Worm (Caenorhabditis elegans) whole organism, mixed stage, embryonic: ENCODE measurements around the gene pgp-5.

ENCODE experiments used
- bed-3 ChIP-seq: fragments of 200-800 bp; sonication (Bioruptor generic); optimal IDR thresholded peaks from 3 replicates; lab custom pipeline; 2018; ENCODE audit warnings: mild to moderate bottlenecking, missing genetic modification characterization, moderate library complexity, missing compliant biosample characterization
- blmp-1 ChIP-seq: fragments of 150-350 bp; optimal IDR thresholded peaks from 2 replicates; lab custom pipeline; 2014; ENCODE audit warnings: missing biosample characterization, missing genetic modification characterization
- ceh-43 ChIP-seq: fragments of 200-800 bp; sonication (Bioruptor generic); optimal IDR thresholded peaks from 2 replicates; lab custom pipeline; 2018; ENCODE audit warnings: mild to moderate bottlenecking, missing genetic modification characterization, moderate library complexity, missing compliant biosample characterization
- ceh-83 ChIP-seq: fragments of 200-800 bp; sonication (Bioruptor generic); optimal IDR thresholded peaks from 2 replicates; lab custom pipeline; 2018; ENCODE audit warnings: mild to moderate bottlenecking, missing genetic modification characterization, missing compliant biosample characterization
- ces-1 ChIP-seq: fragments of 150-350 bp; optimal IDR thresholded peaks from 2 replicates; lab custom pipeline; 2014; ENCODE audit warnings: missing biosample characterization, missing genetic modification reagents, missing genetic modification characterization
- cnd-1 ChIP-seq: fragments of 200-800 bp; sonication (Bioruptor generic); optimal IDR thresholded peaks from 2 replicates; lab custom pipeline; 2018; ENCODE audit warnings: mild to moderate bottlenecking, missing genetic modification characterization, missing compliant biosample characterization
- drap-1 ChIP-seq: fragments of 200-800 bp; sonication (Bioruptor generic); optimal IDR thresholded peaks from 3 replicates; lab custom pipeline; 2018; ENCODE audit warnings: mild to moderate bottlenecking, missing genetic modification characterization, missing compliant biosample characterization
- ham-2 ChIP-seq: fragments of 200-800 bp; sonication (Bioruptor generic); optimal IDR thresholded peaks from 2 replicates; lab custom pipeline; 2018; ENCODE audit warnings: mild to moderate bottlenecking, missing genetic modification characterization, missing compliant biosample characterization
- lin-13 ChIP-seq: fragments of 150-350 bp; optimal IDR thresholded peaks from 2 replicates; lab custom pipeline; 2014; ENCODE audit warnings: missing biosample characterization, missing genetic modification characterization
- lin-32 ChIP-seq: fragments of 200-800 bp; sonication (Bioruptor generic); optimal IDR thresholded peaks from 2 replicates; lab custom pipeline; 2018; ENCODE audit warnings: mild to moderate bottlenecking, missing genetic modification characterization, missing compliant biosample characterization
- lsy-2 ChIP-seq: fragments of 150-350 bp; optimal IDR thresholded peaks from 2 replicates; lab custom pipeline; 2014; ENCODE audit warnings: missing biosample characterization, missing genetic modification characterization
- mls-2 ChIP-seq: sonication (generic microtip); optimal IDR thresholded peaks from 2 replicates; lab custom pipeline; 2016; ENCODE audit warnings: mild to moderate bottlenecking, missing genetic modification characterization, moderate library complexity, missing compliant biosample characterization
- nhr-12 ChIP-seq: fragments of 150-350 bp; optimal IDR thresholded peaks from 2 replicates; lab custom pipeline; 2014; ENCODE audit warnings: missing biosample characterization, missing genetic modification characterization
- nhr-237 ChIP-seq: fragments of 150-350 bp; optimal IDR thresholded peaks from 2 replicates; lab custom pipeline; 2014; ENCODE audit warnings: missing biosample characterization, missing genetic modification characterization
- pha-4 ChIP-seq: fragments of 150-350 bp; optimal IDR thresholded peaks from 2 replicates; lab custom pipeline; 2018; ENCODE audit warnings: missing biosample characterization, missing genetic modification reagents, missing genetic modification characterization
- tbx-8 ChIP-seq: fragments of 200-800 bp; sonication (Bioruptor generic); optimal IDR thresholded peaks from 2 replicates; lab custom pipeline; 2018; ENCODE audit warnings: mild to moderate bottlenecking, missing genetic modification characterization, moderate library complexity, missing compliant biosample characterization
- zip-8 ChIP-seq: fragments of 150-350 bp; optimal IDR thresholded peaks from 2 replicates; lab custom pipeline; 2014; ENCODE audit warnings: missing biosample characterization, missing genetic modification characterization

pgp-5 gene

ce11 chrX:10820511-10820910 lies 38.6 kb downstream of the pgp-5 start, which contains the start of gene F31B12.3:
Gene F31B12.3 (minus strand): TSS chrX:10820611.
- TF ChIP-seq tbx-8 (GFP tag; lab: Kevin White, UChicago) (no peak), mls-2 (tag; lab: Kevin White, UChicago) (no peak), nhr-237 (tag; lab: Kevin White, UChicago) (no peak), nhr-12 (tag; lab: Kevin White, UChicago) (no peak), ceh-43 (GFP tag; lab: Kevin White, UChicago) (no peak), cnd-1 (tag; lab: Kevin White, UChicago) (no peak), ham-2 (GFP tag; lab: Kevin White, UChicago) (no peak), blmp-1 (tag; lab: Kevin White, UChicago) (no peak)

DNA sequence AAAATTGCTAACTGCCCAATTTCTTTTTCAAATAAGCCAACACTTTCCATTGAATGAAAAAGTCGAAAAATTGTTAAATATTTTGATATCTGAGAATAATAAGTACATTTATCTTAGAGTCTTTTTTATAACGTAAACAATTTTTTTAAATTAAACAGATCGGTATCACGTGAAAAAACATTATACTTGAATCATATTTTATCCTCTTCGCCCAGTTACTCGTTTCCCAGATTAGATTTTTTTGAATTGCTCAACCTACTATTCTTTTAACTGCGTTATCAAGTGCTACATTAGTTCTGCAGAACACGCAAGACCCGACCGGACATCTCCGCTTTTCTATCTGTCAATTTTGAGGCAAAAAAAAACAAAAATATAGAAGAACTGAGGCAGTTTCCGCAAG lies 54.7 kb downstream of the pgp-5 start, which contains the start of gene F31B12.4:
Gene F31B12.4 (plus strand): TSS at position 301 of the 400 bp plus-strand sequence.
- TF ChIP-seq lin-32 (GFP tag; lab: Kevin White, UChicago), result no peak
- TF ChIP-seq drap-1, result no peak
- no peak for TF ChIP-seq pha-4 (tag; lab: Kevin White, UChicago)
- TF ChIP-seq lsy-2 (tag; lab: Kevin White, UChicago), result no peak
- no peak for TF ChIP-seq zip-8 (tag; lab: Kevin White, UChicago)
- TF ChIP-seq ceh-83 (GFP tag; lab: Kevin White, UChicago), result no peak
- TF ChIP-seq nhr-237 (tag; lab: Kevin White, UChicago), result no peak
- no peak for TF ChIP-seq tbx-8 (GFP tag; lab: Kevin White, UChicago)
- TF ChIP-seq ces-1 (GFP tag; lab: Kevin White, UChicago), result no peak
- no peak for TF ChIP-seq lin-13 (tag; lab: Kevin White, UChicago)
- no peak for TF ChIP-seq bed-3
- TF ChIP-seq blmp-1 (tag; lab: Kevin White, UChicago), result no peak
